Worm (Caenorhabditis elegans): ENCODE data around the gene Y40B10B.1.

DNA sequence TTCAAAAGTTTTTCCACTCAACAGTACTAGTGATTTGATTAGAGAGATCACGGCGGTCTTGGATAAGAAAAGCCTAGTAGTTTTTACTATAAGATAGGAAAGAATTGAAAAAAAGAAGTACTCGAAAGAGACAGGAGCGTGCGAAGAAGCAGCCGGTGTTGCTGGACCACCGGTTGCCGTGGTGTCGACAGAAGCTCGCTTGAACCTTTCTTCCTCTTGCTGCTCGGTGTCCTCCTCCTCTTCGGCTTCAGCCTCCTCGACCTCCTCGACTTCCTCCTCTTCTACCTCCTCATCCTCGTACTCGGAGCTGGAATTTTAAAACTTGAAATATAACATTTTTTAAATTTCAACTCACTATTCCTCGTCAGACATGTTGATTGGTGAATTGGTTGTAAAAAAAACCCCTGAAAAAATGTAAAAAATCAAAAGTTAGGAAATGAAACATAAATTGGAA lies 31.2 kb upstream of the Y40B10B.1 start, which contains the start of gene tnt-4:
- TF ChIP-seq lin-15B (tag; optimal IDR thresholded peaks at IDR 0.05), result no peak
- TF ChIP-seq nhr-12 (tag; optimal IDR thresholded peaks at IDR 0.05), result no peak
- no peak for TF ChIP-seq zag-1 (tag; optimal IDR thresholded peaks at IDR 0.05)
- TF ChIP-seq aly-2 (tag; optimal IDR thresholded peaks at IDR 0.05), result no peak
- no peak for TF ChIP-seq mdl-1 (tag; optimal IDR thresholded peaks at IDR 0.05)
- TF ChIP-seq pax-3 (tag; optimal IDR thresholded peaks at IDR 0.05), result no peak
- no peak for TF ChIP-seq lin-35 (GFP tag; optimal IDR thresholded peaks at IDR 0.05)
- TF ChIP-seq elt-2 (tag; optimal IDR thresholded peaks at IDR 0.05), result no peak
- TF ChIP-seq unc-62 (GFP tag; optimal IDR thresholded peaks at IDR 0.05), result no peak
- no peak for TF ChIP-seq snpc-4 (tag; optimal IDR thresholded peaks at IDR 0.05)
